Fruit fly (Drosophila melanogaster) whole organism, embryonic: Measurements from ENCODE around the gene dbo.

Experiments used
- Ada2b ChIP-seq: fragments of 200-800 bp; sonication (Bioruptor generic); IDR thresholded peaks from 2 replicates; pipeline ENCODE4 v1.3.6; 2022; ENCODE audit warnings: missing biosample characterization, missing genetic modification characterization
- CG10147 ChIP-seq: fragments of 200-800 bp; sonication (Bioruptor generic); optimal IDR thresholded peaks from 2 replicates; lab custom pipeline; 2019; ENCODE audit warnings: missing biosample characterization, mild to moderate bottlenecking, missing genetic modification characterization, moderate library complexity
- CG10267 ChIP-seq: fragments of 200-800 bp; sonication (Bioruptor generic); optimal IDR thresholded peaks from 2 replicates; lab custom pipeline; 2018; ENCODE audit warnings: missing biosample characterization, mild to moderate bottlenecking, missing genetic modification characterization, moderate library complexity
- CG12071 ChIP-seq: fragments of 200-800 bp; sonication (Bioruptor generic); optimal IDR thresholded peaks from 3 replicates; lab custom pipeline; 2018; ENCODE audit warnings: missing biosample characterization, mild to moderate bottlenecking, missing genetic modification characterization
- CG12219 ChIP-seq: fragments of 200-800 bp; sonication (Bioruptor generic); optimal IDR thresholded peaks from 3 replicates; lab custom pipeline; 2018; ENCODE audit warnings: missing biosample characterization, mild to moderate bottlenecking, missing genetic modification characterization
- CG12659 ChIP-seq: fragments of 200-800 bp; sonication (Bioruptor generic); optimal IDR thresholded peaks from 3 replicates; lab custom pipeline; 2017; ENCODE audit warnings: mild to moderate bottlenecking, missing biosample characterization, missing genetic modification reagents, missing genetic modification characterization
- CG16813 ChIP-seq: fragments of 200-800 bp; sonication (Bioruptor generic); IDR thresholded peaks from 3 replicates; pipeline ENCODE4 v1.3.6; 2022; ENCODE audit warnings: missing biosample characterization, missing genetic modification characterization; ENCODE audit not compliant: partially characterized antibody
- CG17328 ChIP-seq: fragments of 200-800 bp; sonication (Bioruptor generic); IDR thresholded peaks from 2 replicates; pipeline ENCODE4 v1.3.6; 2022; ENCODE audit warnings: missing biosample characterization, missing genetic modification characterization
- CG18599 ChIP-seq: fragments of 200-800 bp; sonication (Bioruptor generic); optimal IDR thresholded peaks from 3 replicates; lab custom pipeline; 2017; ENCODE audit warnings: missing biosample characterization, missing genetic modification characterization, mild to moderate bottlenecking, moderate library complexity, missing genetic modification reagents
- CG30020 ChIP-seq: fragments of 200-800 bp; optimal IDR thresholded peaks from 2 replicates; lab custom pipeline; 2019; ENCODE audit warnings: missing biosample characterization, mild to moderate bottlenecking, missing genetic modification characterization, moderate library complexity
- CG31441 ChIP-seq: fragments of 200-800 bp; sonication (Bioruptor generic); IDR thresholded peaks from 2 replicates; pipeline ENCODE4 v1.3.6; 2022; ENCODE audit warnings: missing biosample characterization, missing genetic modification characterization
- CG4282 ChIP-seq: fragments of 200-800 bp; sonication (Bioruptor generic); optimal IDR thresholded peaks from 2 replicates; lab custom pipeline; 2016; ENCODE audit warnings: missing biosample characterization, missing genetic modification characterization
- CG43689 ChIP-seq: fragments of 200-800 bp; sonication (Bioruptor generic); IDR thresholded peaks from 2 replicates; pipeline ENCODE4 v1.3.6; 2022; ENCODE audit warnings: missing biosample characterization, missing genetic modification characterization
- CG6272 ChIP-seq: fragments of 200-800 bp; sonication (Bioruptor generic); IDR thresholded peaks from 2 replicates; pipeline ENCODE4 v1.3.6; 2022; ENCODE audit warnings: missing biosample characterization, missing genetic modification characterization
- CG6854 ChIP-seq: fragments of 200-800 bp; sonication (Bioruptor generic); optimal IDR thresholded peaks from 3 replicates; lab custom pipeline; 2017; ENCODE audit warnings: missing biosample characterization, mild to moderate bottlenecking, missing genetic modification characterization
- CG7745 ChIP-seq: fragments of 200-800 bp; sonication (Bioruptor generic); optimal IDR thresholded peaks from 2 replicates; lab custom pipeline; 2018; ENCODE audit warnings: missing biosample characterization, mild to moderate bottlenecking, missing genetic modification characterization, moderate library complexity
- CG8765 ChIP-seq: fragments of 200-800 bp; sonication (Bioruptor generic); IDR thresholded peaks from 2 replicates; pipeline ENCODE4 v1.3.6; 2022; ENCODE audit warnings: missing biosample characterization, missing genetic modification characterization
- CHES-1-like ChIP-seq: fragments of 200-800 bp; sonication (Bioruptor generic); optimal IDR thresholded peaks from 2 replicates; lab custom pipeline; 2016; ENCODE audit warnings: missing biosample characterization, missing genetic modification characterization
- D19B ChIP-seq: fragments of 200-800 bp; sonication (Bioruptor generic); optimal IDR thresholded peaks from 2 replicates; lab custom pipeline; 2017; ENCODE audit warnings: missing biosample characterization, mild to moderate bottlenecking, missing genetic modification characterization
- Dll ChIP-seq: fragments of 200-800 bp; sonication (Bioruptor generic); IDR thresholded peaks from 4 replicates; pipeline ENCODE4 v1.3.6; 2022; ENCODE audit warnings: missing biosample characterization, missing genetic modification characterization; ENCODE audit not compliant: partially characterized antibody
- Dp ChIP-seq: fragments of 200-800 bp; sonication (Bioruptor generic); optimal IDR thresholded peaks from 2 replicates; lab custom pipeline; 2018; ENCODE audit warnings: missing biosample characterization, mild to moderate bottlenecking, missing genetic modification characterization, moderate library complexity
- Ets65A ChIP-seq: fragments of 200-800 bp; sonication (Bioruptor generic); peaks from one replicate; lab custom pipeline; 2016; ENCODE audit warnings: missing biosample characterization, missing genetic modification characterization
- H15 ChIP-seq: fragments of 200-800 bp; sonication (Bioruptor generic); IDR thresholded peaks from 3 replicates; pipeline ENCODE4 v1.3.6; 2022; ENCODE audit warnings: missing biosample characterization, missing genetic modification characterization
- Hey ChIP-seq: fragments of 200-800 bp; sonication (Bioruptor generic); optimal IDR thresholded peaks from 3 replicates; lab custom pipeline; 2018; ENCODE audit warnings: missing biosample characterization, mild to moderate bottlenecking, missing genetic modification characterization
- HmgD ChIP-seq: fragments of 200-800 bp; sonication (Bioruptor generic); optimal IDR thresholded peaks from 3 replicates; lab custom pipeline; 2016; ENCODE audit warnings: missing biosample characterization, missing genetic modification characterization
- Hmr ChIP-seq: fragments of 200-800 bp; sonication (Bioruptor generic); optimal IDR thresholded peaks from 3 replicates; lab custom pipeline; 2017; ENCODE audit warnings: mild to moderate bottlenecking, missing biosample characterization, missing genetic modification reagents, missing genetic modification characterization
- Lim3 ChIP-seq: fragments of 200-800 bp; sonication (Bioruptor generic); IDR thresholded peaks from 2 replicates; pipeline ENCODE4 v1.3.6; 2022; ENCODE audit warnings: missing biosample characterization, missing genetic modification characterization
- Sry-β ChIP-seq: fragments of 200-800 bp; sonication (Bioruptor generic); optimal IDR thresholded peaks from 2 replicates; lab custom pipeline; 2018; ENCODE audit warnings: missing biosample characterization, mild to moderate bottlenecking, missing genetic modification characterization, moderate library complexity
- Sry-δ ChIP-seq: fragments of 200-800 bp; sonication (Bioruptor generic); optimal IDR thresholded peaks from 2 replicates; lab custom pipeline; 2016; ENCODE audit warnings: missing biosample characterization, missing genetic modification characterization
- Vsx1 ChIP-seq: fragments of 200-800 bp; sonication (Bioruptor generic); optimal IDR thresholded peaks from 2 replicates; lab custom pipeline; 2017; ENCODE audit warnings: missing biosample characterization, mild to moderate bottlenecking, missing genetic modification characterization, missing genetic modification reagents
- ab ChIP-seq: fragments of 200-800 bp; sonication (Bioruptor generic); optimal IDR thresholded peaks from 2 replicates; lab custom pipeline; 2016; ENCODE audit warnings: missing biosample characterization, missing genetic modification characterization
- abd-A ChIP-seq: fragments of 200-800 bp; sonication (Bioruptor generic); optimal IDR thresholded peaks from 3 replicates; lab custom pipeline; 2019; ENCODE audit warnings: missing biosample characterization, mild to moderate bottlenecking, missing genetic modification characterization, moderate library complexity
- ara ChIP-seq: fragments of 200-800 bp; sonication (Bioruptor generic); IDR thresholded peaks from 2 replicates; pipeline ENCODE4 v1.3.6; 2022; ENCODE audit warnings: missing biosample characterization, missing genetic modification characterization
- bsh ChIP-seq, 2 experiments: fragments of 200-800 bp; sonication (Bioruptor generic); optimal IDR thresholded peaks; 2 replicates each; lab custom pipeline; 2017 to 2018; ENCODE audit warnings: mild to moderate bottlenecking in 2 of 2, missing biosample characterization in 2 of 2, missing genetic modification characterization in 2 of 2, moderate library complexity in 1 of 2
- cas ChIP-seq: fragments of 200-800 bp; sonication (Bioruptor generic); IDR thresholded peaks from 2 replicates; pipeline ENCODE4 v1.3.6; 2022; ENCODE audit warnings: missing biosample characterization, missing genetic modification characterization
- crp ChIP-seq, 2 experiments: fragments of 200-800 bp; sonication (Bioruptor generic); optimal IDR thresholded peaks; 2 replicates in 1 of 2; 3 replicates in 1 of 2; lab custom pipeline; 2017; ENCODE audit warnings: missing biosample characterization in 2 of 2, missing genetic modification characterization in 2 of 2, mild to moderate bottlenecking in 1 of 2, moderate library complexity in 1 of 2
- fru ChIP-seq: fragments of >200 bp; optimal IDR thresholded peaks from 2 replicates; lab custom pipeline; 2017
- gsb-n ChIP-seq: fragments of 200-800 bp; sonication (Bioruptor generic); optimal IDR thresholded peaks from 3 replicates; lab custom pipeline; 2018; ENCODE audit warnings: missing biosample characterization, mild to moderate bottlenecking, missing genetic modification characterization
- ham ChIP-seq: fragments of 200-800 bp; sonication (Bioruptor generic); IDR thresholded peaks from 2 replicates; pipeline ENCODE4 v1.3.6; 2022; ENCODE audit warnings: missing biosample characterization, missing genetic modification characterization
- insv ChIP-seq, 2 experiments: fragments of 200-800 bp; sonication (Bioruptor generic); optimal IDR thresholded peaks; 3 replicates each; lab custom pipeline; 2016 to 2018; ENCODE audit warnings: missing biosample characterization in 2 of 2, missing genetic modification characterization in 2 of 2
- pnt ChIP-seq: fragments of 200-800 bp; sonication (Bioruptor generic); optimal IDR thresholded peaks from 3 replicates; lab custom pipeline; 2016; ENCODE audit warnings: missing biosample characterization, missing genetic modification characterization
- pum ChIP-seq: fragments of 200-800 bp; sonication (Bioruptor generic); optimal IDR thresholded peaks from 2 replicates; lab custom pipeline; 2016; ENCODE audit warnings: missing biosample characterization, missing genetic modification characterization
- sens-2 ChIP-seq: fragments of 200-800 bp; sonication (Bioruptor generic); IDR thresholded peaks from 2 replicates; pipeline ENCODE4 v1.3.6; 2022; ENCODE audit warnings: missing biosample characterization, missing genetic modification characterization
- slbo ChIP-seq: fragments of 200-800 bp; sonication (Bioruptor generic); IDR thresholded peaks from 2 replicates; pipeline ENCODE4 v1.3.6; 2022; ENCODE audit warnings: missing biosample characterization, missing genetic modification characterization
- stc ChIP-seq: fragments of 200-800 bp; sonication (Bioruptor generic); IDR thresholded peaks from 2 replicates; pipeline ENCODE4 v1.3.6; 2022; ENCODE audit warnings: missing biosample characterization, missing genetic modification characterization
- tna ChIP-seq: fragments of 200-800 bp; sonication (Bioruptor generic); IDR thresholded peaks from 2 replicates; pipeline ENCODE4 v1.3.6; 2022; ENCODE audit warnings: missing biosample characterization, missing genetic modification characterization; ENCODE audit not compliant: partially characterized antibody
- toy ChIP-seq: fragments of 200-800 bp; sonication (Bioruptor generic); IDR thresholded peaks from 2 replicates; pipeline ENCODE4 v1.3.6; 2022; ENCODE audit warnings: missing biosample characterization, missing genetic modification characterization
- vnd ChIP-seq: fragments of 200-800 bp; sonication (Bioruptor generic); IDR thresholded peaks from 3 replicates; pipeline ENCODE4 v1.3.6; 2022; ENCODE audit warnings: missing biosample characterization, missing genetic modification characterization; ENCODE audit not compliant: partially characterized antibody
- zf30C ChIP-seq: fragments of 200-800 bp; sonication (Bioruptor generic); optimal IDR thresholded peaks from 3 replicates; lab custom pipeline; 2018; ENCODE audit warnings: missing biosample characterization, mild to moderate bottlenecking, missing genetic modification characterization

The dbo gene

DNA sequence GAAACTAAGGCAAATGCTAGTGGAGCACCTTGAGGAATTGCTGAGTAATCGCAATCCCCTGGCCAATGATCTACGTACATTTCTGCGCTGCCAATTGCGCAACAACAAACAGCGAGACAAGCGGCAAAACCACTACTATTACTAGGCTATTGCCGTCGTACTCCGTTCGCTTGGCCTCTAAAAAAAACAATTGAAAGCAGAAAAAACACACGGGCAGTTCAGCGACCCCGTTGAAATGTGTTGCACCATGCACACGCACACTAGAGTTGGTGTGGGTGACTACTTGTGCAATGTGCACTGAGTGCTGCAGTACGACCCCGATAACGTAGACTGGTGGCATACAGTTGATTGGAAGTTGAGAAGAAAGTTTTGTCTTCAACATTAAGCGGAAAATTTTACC is 2.2 kb upstream of the dbo start (continued):
- TF ChIP-seq CG4282 (GFP tag; lab: Kevin White, UChicago) (no peak), CG12659 (GFP tag; lab: Kevin White, UChicago) (no peak), Dp (GFP tag; lab: Kevin White, UChicago) (no peak), crp (GFP tag; optimal IDR thresholded peaks at IDR 0.05; lab: Kevin White, UChicago) (no peak), Sry-δ (no peak), Hey (tag; lab: Kevin White, UChicago) (no peak), Ada2b (GFP tag; lab: Robert Waterston, UW) (no peak), vnd (GFP tag; lab: Robert Waterston, UW) (no peak), CG10267 (tag; lab: Kevin White, UChicago) (no peak), CG6854 (no peak), CG12219 (GFP tag; lab: Kevin White, UChicago) (no peak), zf30C (GFP tag; lab: Kevin White, UChicago) (no peak), CG43689 (GFP tag; lab: Robert Waterston, UW) (no peak), CHES-1-like (GFP tag; lab: Kevin White, UChicago) (no peak), D19B (no peak)

DNA sequence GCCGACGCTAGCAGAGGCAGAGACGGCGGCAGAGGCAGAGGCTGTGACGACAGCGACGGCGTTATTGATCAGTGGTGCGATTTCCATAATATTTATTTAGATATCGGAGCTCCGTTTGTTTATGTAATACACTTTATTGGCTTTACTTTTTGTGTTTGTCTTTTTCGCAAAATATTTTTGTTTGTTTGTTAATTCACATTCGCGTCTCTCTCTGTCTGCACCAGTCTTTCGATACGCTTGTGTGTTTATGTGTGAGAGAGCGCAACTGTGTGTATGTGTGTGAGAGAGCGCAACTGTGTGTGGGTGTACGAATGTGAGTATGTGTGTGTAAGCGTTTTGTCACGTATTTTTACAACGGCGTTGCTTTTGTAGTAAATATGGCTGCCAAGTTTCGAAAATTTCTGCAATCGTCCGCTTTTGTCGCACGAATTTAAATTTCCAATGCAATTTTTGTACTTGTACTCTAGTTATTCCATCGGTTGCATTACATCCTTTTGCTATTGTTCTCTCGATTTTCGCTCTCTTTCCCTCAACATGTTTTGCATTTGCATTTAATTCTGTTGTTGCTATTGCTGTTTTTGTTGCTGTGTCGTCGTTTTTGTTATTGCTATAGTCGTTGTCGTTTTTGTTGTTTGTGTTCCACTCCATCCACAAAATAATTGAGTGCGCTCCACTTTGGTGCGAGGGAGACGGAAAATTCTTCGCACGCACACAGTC is 1.0 kb upstream of the dbo start:
- TF ChIP-seq bsh (GFP tag; optimal IDR thresholded peaks at IDR 0.05; lab: Kevin White, UChicago) (peak in 1 of 2 experiments; percentile 22), CG18599 (GFP tag; lab: Kevin White, UChicago) (peak; percentile 68), CG12071 (GFP tag; lab: Kevin White, UChicago) (peak; percentile 62), CG16813 (GFP tag; lab: Robert Waterston, UW) (no peak), ara (peak; percentile 55; the same call in 1 of the 2 replicates), insv (GFP tag; optimal IDR thresholded peaks at IDR 0.05; lab: Kevin White, UChicago) (no peak), abd-A (tag; lab: Kevin White, UChicago) (peak; percentile 8), fru (lab: Kevin White, UChicago) (no peak), Dll (GFP tag; lab: Robert Waterston, UW) (no peak), CG6854 (peak; percentile 15), H15 (GFP tag; lab: Robert Waterston, UW) (no peak), CG30020 (tag; lab: Kevin White, UChicago) (no peak), ham (GFP tag; lab: Robert Waterston, UW) (no peak), stc (GFP tag; lab: Robert Waterston, UW) (peak; percentile 54; the same call in 1 of the 2 replicates), CG6272 (GFP tag; lab: Robert Waterston, UW) (no peak), gsb-n (peak; percentile 53), Ets65A (GFP tag; lab: Kevin White, UChicago) (no peak), CG31441 (no peak), Hmr (GFP tag; lab: Kevin White, UChicago) (peak; percentile 46), Vsx1 (GFP tag; lab: Kevin White, UChicago) (peak; percentile 54), pum (GFP tag; lab: Kevin White, UChicago) (no peak), CG7745 (tag; lab: Kevin White, UChicago) (no peak), ab (no peak), CG10147 (GFP tag; lab: Kevin White, UChicago) (no peak), Hey (tag; lab: Kevin White, UChicago) (no peak), cas (no peak), sens-2 (GFP tag; lab: Robert Waterston, UW) (no peak), HmgD (GFP tag; lab: Kevin White, UChicago) (no peak), CG8765 (GFP tag; lab: Robert Waterston, UW) (no peak), toy (GFP tag; lab: Robert Waterston, UW) (no peak), CG17328 (GFP tag; lab: Robert Waterston, UW) (no peak; the same call in 1 of the 2 replicates), pnt (no peak), Lim3 (GFP tag; lab: Robert Waterston, UW) (no peak), Sry-β (GFP tag; lab: Kevin White, UChicago) (no peak), slbo (GFP tag; lab: Robert Waterston, UW) (no peak), tna (GFP tag; lab: Robert Waterston, UW) (no peak)
